Fruit fly (Drosophila melanogaster): ENCODE data around the gene CG7668.

Gene CG7668

DNA sequence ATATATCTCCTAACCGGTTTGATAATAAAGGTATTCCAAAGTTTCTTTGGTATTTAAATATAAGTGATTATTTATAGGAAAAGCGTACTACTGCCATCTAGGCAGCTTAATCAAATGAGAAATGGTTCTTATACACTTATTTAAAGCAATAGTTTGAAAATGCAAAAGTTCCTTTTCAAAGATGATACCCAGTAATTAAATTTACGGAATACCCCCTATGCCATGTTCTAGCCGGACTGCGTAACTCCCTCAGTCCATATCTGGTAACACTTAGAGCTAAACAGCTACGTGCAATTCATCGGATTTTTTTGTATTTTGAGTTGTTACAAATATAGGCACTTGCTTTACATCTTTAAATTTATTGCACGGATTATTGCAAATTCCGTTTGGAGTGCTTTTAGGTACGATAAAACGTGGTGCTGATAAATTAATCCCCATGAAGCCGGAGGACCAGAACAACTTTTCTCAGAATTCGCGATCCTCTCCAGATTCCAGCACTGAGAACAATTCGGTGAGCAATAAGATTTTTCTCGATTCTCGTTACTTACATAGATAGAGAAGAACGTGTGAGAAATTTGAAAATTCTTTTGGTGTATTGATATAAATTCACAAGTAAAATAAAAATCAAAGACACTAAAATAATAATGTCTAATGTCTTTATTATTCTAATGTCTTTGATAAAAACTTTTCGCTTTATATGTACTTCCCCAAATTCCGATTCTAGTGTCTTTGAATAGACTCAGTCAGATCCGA, at the start of gene CG7668 (continued):
- TF ChIP-seq Rx (GFP tag; IDR thresholded peaks at IDR 0.05) = peak; percentile 89
- no peak; the same call in 1 of the 2 replicates for TF ChIP-seq dati (GFP tag; IDR thresholded peaks at IDR 0.05)
- no peak for TF ChIP-seq CG2129 (GFP tag; IDR thresholded peaks at IDR 0.05; ENCODE audit: partially characterized antibody)
- TF ChIP-seq Scr (GFP tag; IDR thresholded peaks at IDR 0.05; ENCODE audit: partially characterized antibody) = peak; percentile 9; the same call in 1 of the 2 replicates
- peak; percentile 70 for TF ChIP-seq CG17186 (GFP tag; optimal IDR thresholded peaks at IDR 0.05)
- TF ChIP-seq CG7745 (tag; optimal IDR thresholded peaks at IDR 0.05) = no peak
- TF ChIP-seq CG8281 (tag; optimal IDR thresholded peaks at IDR 0.05) = peak; percentile 76
- peak; percentile 76 for TF ChIP-seq CG6765 (GFP tag; optimal IDR thresholded peaks at IDR 0.05)
- no peak for TF ChIP-seq Sin3A (optimal IDR thresholded peaks at IDR 0.05)
- TF ChIP-seq CG17568 (GFP tag; optimal IDR thresholded peaks at IDR 0.05) = peak; percentile 85
- TF ChIP-seq Lhr (GFP tag; optimal IDR thresholded peaks at IDR 0.05) = peak; percentile 82
- peak; percentile 77 for TF ChIP-seq HmgD (GFP tag; optimal IDR thresholded peaks at IDR 0.05)
- peak; percentile 55 for TF ChIP-seq MTF-1 (GFP tag; optimal IDR thresholded peaks at IDR 0.05; ENCODE audit: borderline replicate concordance)
- TF ChIP-seq HHEX (GFP tag; optimal IDR thresholded peaks at IDR 0.05) = peak; percentile 88
- TF ChIP-seq CG11695 (GFP tag; IDR thresholded peaks at IDR 0.05) = peak; percentile 93
- no peak for TF ChIP-seq tll (GFP tag; optimal IDR thresholded peaks at IDR 0.05)
- TF ChIP-seq CG4820 (GFP tag; optimal IDR thresholded peaks at IDR 0.05) = peak; percentile 86
- TF ChIP-seq CG17612 (GFP tag; IDR thresholded peaks at IDR 0.05) = no peak; the same call in 1 of the 2 replicates
- no peak for TF ChIP-seq tna (GFP tag; IDR thresholded peaks at IDR 0.05; ENCODE audit: partially characterized antibody)
- TF ChIP-seq CG11085 (GFP tag; IDR thresholded peaks at IDR 0.05) = peak; percentile 86
- TF ChIP-seq CG9817 (tag; optimal IDR thresholded peaks at IDR 0.05) = peak; percentile 88
- no peak for TF ChIP-seq CG31224 (GFP tag; IDR thresholded peaks at IDR 0.05)
- TF ChIP-seq CG11696 (GFP tag; IDR thresholded peaks at IDR 0.05) = peak; percentile 87
- TF ChIP-seq nau (GFP tag; optimal IDR thresholded peaks at IDR 0.05) = peak; percentile 78
- TF ChIP-seq Sry-β (GFP tag; optimal IDR thresholded peaks at IDR 0.05) = peak; percentile 40
- peak; percentile 72 for TF ChIP-seq CG7357 (GFP tag; IDR thresholded peaks at IDR 0.05)
- TF ChIP-seq CG31365 (tag; optimal IDR thresholded peaks at IDR 0.05) = peak; percentile 75
- peak; percentile 84 for TF ChIP-seq Dbx (GFP tag; IDR thresholded peaks at IDR 0.05)
- TF ChIP-seq Ptx1 (GFP tag; IDR thresholded peaks at IDR 0.05) = peak; percentile 92
- peak; percentile 43; the same call in 1 of the 2 replicates for TF ChIP-seq CG10321 (GFP tag; IDR thresholded peaks at IDR 0.05)
- TF ChIP-seq CG6791 (GFP tag; IDR thresholded peaks at IDR 0.05; ENCODE audit: partially characterized antibody) = no peak
- TF ChIP-seq hth (optimal IDR thresholded peaks at IDR 0.05) = no peak
- peak; percentile 87 for TF ChIP-seq rib (GFP tag; IDR thresholded peaks at IDR 0.05)
- peak; percentile 87 for TF ChIP-seq gsb-n (tag; optimal IDR thresholded peaks at IDR 0.05)
- peak; percentile 83 for TF ChIP-seq Nf-YC (tag; optimal IDR thresholded peaks at IDR 0.05)
- peak; percentile 28 for TF ChIP-seq grn (GFP tag; optimal IDR thresholded peaks at IDR 0.05)
- TF ChIP-seq jigr1 (GFP tag; IDR thresholded peaks at IDR 0.05) = peak; percentile 60; the same call in 1 of the 3 replicates
- no peak; the same call in 1 of the 2 replicates for TF ChIP-seq CG10959 (GFP tag; IDR thresholded peaks at IDR 0.05)
- peak; percentile 84 for TF ChIP-seq CG17385 (GFP tag; optimal IDR thresholded peaks at IDR 0.05)
- peak; percentile 90 for TF ChIP-seq sim (GFP tag; IDR thresholded peaks at IDR 0.05)
- TF ChIP-seq Hey (tag; optimal IDR thresholded peaks at IDR 0.05) = no peak
- peak; percentile 95 for TF ChIP-seq unpg (GFP tag; optimal IDR thresholded peaks at IDR 0.05)
- TF ChIP-seq Awh (GFP tag; IDR thresholded peaks at IDR 0.05) = no peak
- TF ChIP-seq oc (tag; optimal IDR thresholded peaks at IDR 0.05) = peak; percentile 92
- peak; percentile 87 for TF ChIP-seq Ssrp (tag; optimal IDR thresholded peaks at IDR 0.05)
- peak; percentile 76 for TF ChIP-seq CG3407 (GFP tag; optimal IDR thresholded peaks at IDR 0.05)
- TF ChIP-seq CG12219 (GFP tag; optimal IDR thresholded peaks at IDR 0.05) = peak; percentile 87
- TF ChIP-seq MESR4 (GFP tag; optimal IDR thresholded peaks at IDR 0.05) = peak; percentile 67
- peak; percentile 87 for TF ChIP-seq CG1233 (GFP tag; optimal IDR thresholded peaks at IDR 0.05)
